Worm (Caenorhabditis elegans) whole organism, young adult: ENCODE results near the gene R05A10.8.

ENCODE experiments used
- F23B12.7 ChIP-seq: sonication (generic microtip); optimal IDR thresholded peaks from 2 replicates; lab custom pipeline; 2017; ENCODE audit warnings: missing genetic modification characterization, mild to moderate bottlenecking, missing compliant biosample characterization, antibody characterized with exemption, moderate library complexity; ENCODE audit not compliant: insufficient read depth
- K12H6.12 ChIP-seq: fragments of 200-800 bp; sonication (Bioruptor generic); optimal IDR thresholded peaks from 2 replicates; lab custom pipeline; 2018; ENCODE audit warnings: mild to moderate bottlenecking, missing genetic modification characterization, missing compliant biosample characterization
- chd-7 ChIP-seq: sonication (generic microtip); optimal IDR thresholded peaks from 2 replicates; lab custom pipeline; 2016; ENCODE audit warnings: mild to moderate bottlenecking, missing genetic modification characterization, moderate library complexity, missing compliant biosample characterization
- hrde-1 ChIP-seq: sonication (generic microtip); optimal IDR thresholded peaks from 2 replicates; lab custom pipeline; 2016; ENCODE audit warnings: missing genetic modification characterization, mild to moderate bottlenecking, missing compliant biosample characterization, moderate library complexity, missing genotype, missing genetic modification reagents, borderline replicate concordance
- let-607 ChIP-seq, 2 experiments: fragments of 200-800 bp in 1 of 2; sonication (Bioruptor generic) in 1 of 2; sonication (generic microtip) in 1 of 2; optimal IDR thresholded peaks; 2 replicates each; lab custom pipeline; 2016 to 2018; ENCODE audit warnings: mild to moderate bottlenecking in 2 of 2, missing compliant biosample characterization in 2 of 2, missing genetic modification characterization in 2 of 2, moderate library complexity in 2 of 2, missing genotype in 1 of 2
- lin-26 ChIP-seq: fragments of 200-800 bp; sonication (Bioruptor generic); IDR thresholded peaks from 2 replicates; pipeline ENCODE4 v1.3.6; 2022; ENCODE audit warnings: missing genetic modification reagents, missing genetic modification characterization, missing compliant biosample characterization
- nfyb-1 ChIP-seq: fragments of 200-800 bp; sonication (Bioruptor generic); IDR thresholded peaks from 2 replicates; pipeline ENCODE4 v1.3.6; 2022; ENCODE audit warnings: missing genetic modification reagents, missing genetic modification characterization, missing compliant biosample characterization
- pha-4 ChIP-seq: fragments of 150-350 bp; sonication (generic microtip); optimal IDR thresholded peaks from 2 replicates; lab custom pipeline; 2014; ENCODE audit warnings: missing biosample characterization, missing genetic modification reagents, missing genetic modification characterization
- sptf-2 ChIP-seq: fragments of 200-800 bp; sonication (Bioruptor generic); optimal IDR thresholded peaks from 2 replicates; lab custom pipeline; 2018; ENCODE audit warnings: mild to moderate bottlenecking, missing genetic modification characterization, missing compliant biosample characterization
- unc-130 ChIP-seq: sonication (generic microtip); optimal IDR thresholded peaks from 2 replicates; lab custom pipeline; 2016; ENCODE audit warnings: missing genetic modification reagents, missing genetic modification characterization, missing compliant biosample characterization
- unc-62 ChIP-seq: fragments of 150-350 bp; optimal IDR thresholded peaks from 2 replicates; lab custom pipeline; 2014; ENCODE audit warnings: missing biosample characterization, missing genetic modification reagents, missing genetic modification characterization
- ztf-25 ChIP-seq: fragments of 200-800 bp; sonication (Bioruptor generic); IDR thresholded peaks from 2 replicates; pipeline ENCODE4 v1.3.6; 2022; ENCODE audit warnings: missing genetic modification reagents, missing genetic modification characterization, missing compliant biosample characterization

DNA sequence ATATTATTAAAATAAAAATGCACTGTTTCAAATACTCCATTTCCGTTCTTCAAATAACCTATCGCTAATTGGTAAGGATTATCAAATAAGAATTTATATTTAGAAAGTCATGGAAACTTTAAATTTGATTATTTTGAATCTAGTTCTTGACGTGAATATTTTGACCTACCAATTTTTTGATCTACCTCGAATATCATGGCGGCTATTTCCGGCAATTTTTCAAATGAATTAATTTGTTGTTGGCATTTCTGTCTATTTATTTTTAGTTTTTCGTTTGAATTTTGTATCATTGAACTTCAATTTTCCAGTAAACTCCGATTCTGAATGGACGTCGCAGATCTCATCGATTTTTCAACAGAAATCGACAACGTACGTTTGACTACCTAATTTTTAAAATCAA, 45.2 kb upstream of the R05A10.8 start, which contains the start of gene F02H6.3:
- TF ChIP-seq nfyb-1 (no peak), F23B12.7 (tag; lab: Kevin White, UChicago) (no peak), unc-130 (GFP tag; lab: Kevin White, UChicago) (no peak), ztf-25 (GFP tag; lab: Robert Waterston, UW) (no peak), lin-26 (GFP tag; lab: Robert Waterston, UW) (no peak), pha-4 (tag; lab: Kevin White, UChicago) (no peak), hrde-1 (tag; lab: Kevin White, UChicago) (no peak), unc-62 (no peak), sptf-2 (no peak), chd-7 (tag; lab: Kevin White, UChicago) (no peak), let-607 (tag; optimal IDR thresholded peaks at IDR 0.05; lab: Kevin White, UChicago) (no peak), K12H6.12 (tag; lab: Kevin White, UChicago) (no peak)
